Worm (Caenorhabditis elegans) whole organism, late embryonic: Measurements from ENCODE around the gene T09A5.5.

Source experiments
- C08G9.2 ChIP-seq: sonication (generic microtip); optimal IDR thresholded peaks from 2 replicates; lab custom pipeline; 2016; ENCODE audit warnings: mild to moderate bottlenecking, missing genetic modification characterization, moderate library complexity, missing compliant biosample characterization
- ceh-22 ChIP-seq: sonication (generic microtip); optimal IDR thresholded peaks from 2 replicates; lab custom pipeline; 2017; ENCODE audit warnings: missing biosample characterization, missing genetic modification characterization
- dve-1 ChIP-seq: sonication (generic microtip); optimal IDR thresholded peaks from 2 replicates; lab custom pipeline; 2017; ENCODE audit warnings: antibody characterized with exemption, mild to moderate bottlenecking, missing genetic modification characterization, missing compliant biosample characterization
- fkh-10 ChIP-seq: fragments of 150-350 bp; optimal IDR thresholded peaks from 2 replicates; lab custom pipeline; 2014; ENCODE audit warnings: missing biosample characterization, missing genetic modification reagents, missing genetic modification characterization
- lim-6 ChIP-seq: sonication (generic microtip); optimal IDR thresholded peaks from 2 replicates; lab custom pipeline; 2016; ENCODE audit warnings: missing genetic modification characterization, missing compliant biosample characterization
- nfya-1 ChIP-seq: sonication (generic microtip); optimal IDR thresholded peaks from 2 replicates; lab custom pipeline; 2017; ENCODE audit warnings: missing genetic modification characterization, mild to moderate bottlenecking, missing compliant biosample characterization, antibody characterized with exemption, moderate library complexity
- npax-4 ChIP-seq: sonication (generic microtip); optimal IDR thresholded peaks from 2 replicates; lab custom pipeline; 2016; ENCODE audit warnings: missing genetic modification characterization, missing compliant biosample characterization
- pha-4 ChIP-seq: fragments of 150-350 bp; optimal IDR thresholded peaks from 2 replicates; lab custom pipeline; 2018; ENCODE audit warnings: missing biosample characterization, missing genetic modification reagents, missing genetic modification characterization
- pqm-1 ChIP-seq: sonication (generic microtip); optimal IDR thresholded peaks from 2 replicates; lab custom pipeline; 2016; ENCODE audit warnings: missing genetic modification characterization, missing compliant biosample characterization
- rnt-1 ChIP-seq: sonication (generic microtip); optimal IDR thresholded peaks from 2 replicates; lab custom pipeline; 2016; ENCODE audit warnings: missing genetic modification characterization, missing compliant biosample characterization
- sox-4 ChIP-seq: sonication (generic microtip); optimal IDR thresholded peaks from 2 replicates; lab custom pipeline; 2017; ENCODE audit warnings: mild to moderate bottlenecking, missing genetic modification characterization, inconsistent platforms, missing compliant biosample characterization
- unc-42 ChIP-seq: sonication (generic microtip); optimal IDR thresholded peaks from 2 replicates; lab custom pipeline; 2016; ENCODE audit warnings: missing genotype, missing genetic modification characterization, missing compliant biosample characterization

DNA sequence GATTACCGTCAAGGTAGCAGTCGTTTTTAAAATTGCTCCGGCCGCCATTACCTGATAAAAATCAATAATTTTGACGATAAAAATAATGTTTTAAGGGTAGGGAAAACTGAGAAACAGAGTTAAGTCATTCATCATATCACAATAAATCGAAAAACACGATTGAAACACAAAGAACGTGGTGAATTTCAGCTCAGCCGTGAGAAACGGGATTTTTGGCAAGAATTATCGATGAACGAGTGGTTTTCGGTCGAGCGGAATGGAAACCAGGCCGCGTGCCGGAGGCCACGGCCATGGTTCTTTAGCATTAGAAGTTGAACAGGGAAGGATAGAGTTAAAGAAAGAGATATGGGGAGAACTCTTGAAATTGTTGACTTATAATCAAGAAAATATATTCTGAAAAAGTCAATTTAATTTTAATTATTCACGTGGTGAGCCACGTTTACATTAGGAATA lies 25.7 kb upstream of the T09A5.5 start, which contains the start of the genes vha-4 and T01H3.5:
- no peak for TF ChIP-seq npax-4 (tag; lab: Kevin White, UChicago)
- TF ChIP-seq ceh-22 = no peak
- TF ChIP-seq lim-6 (tag; lab: Kevin White, UChicago) = no peak
- no peak for TF ChIP-seq pqm-1
- no peak for TF ChIP-seq nfya-1
- TF ChIP-seq dve-1 = no peak
- no peak for TF ChIP-seq pha-4 (tag; lab: Kevin White, UChicago)
- TF ChIP-seq C08G9.2 (tag; lab: Kevin White, UChicago) = peak; percentile 15
- TF ChIP-seq sox-4 (tag; lab: Kevin White, UChicago) = no peak
- TF ChIP-seq rnt-1 (tag; lab: Kevin White, UChicago) = no peak
- no peak for TF ChIP-seq fkh-10
- TF ChIP-seq unc-42 (tag; lab: Kevin White, UChicago) = no peak
